Fruit fly (Drosophila melanogaster) whole organism, pupa: ENCODE results near the gene Nmdmc.

Experiments
- CG12605 ChIP-seq: fragments of 200-800 bp; sonication (Bioruptor generic); IDR thresholded peaks from 2 replicates; pipeline ENCODE4 v1.3.6; 2022; ENCODE audit warnings: missing biosample characterization, missing genetic modification characterization
- CG14655 ChIP-seq: fragments of 200-800 bp; sonication (Bioruptor generic); optimal IDR thresholded peaks from 3 replicates; lab custom pipeline; 2017; ENCODE audit warnings: mild to moderate bottlenecking, missing biosample characterization, missing genetic modification reagents, missing genetic modification characterization
- CG15710 ChIP-seq: fragments of 200-800 bp; sonication (Bioruptor generic); optimal IDR thresholded peaks from 2 replicates; lab custom pipeline; 2018; ENCODE audit warnings: missing biosample characterization, mild to moderate bottlenecking, missing genetic modification characterization, moderate library complexity
- CG17806 ChIP-seq: fragments of 200-800 bp; sonication (Bioruptor generic); optimal IDR thresholded peaks from 2 replicates; lab custom pipeline; 2018; ENCODE audit warnings: missing biosample characterization, mild to moderate bottlenecking, missing genetic modification characterization, moderate library complexity
- CG32121 ChIP-seq: fragments of 200-800 bp; sonication (Bioruptor generic); IDR thresholded peaks from 2 replicates; pipeline ENCODE4 v1.3.6; 2022; ENCODE audit warnings: missing biosample characterization, missing genetic modification characterization
- CG34367 ChIP-seq: fragments of 200-800 bp; sonication (Bioruptor generic); optimal IDR thresholded peaks from 2 replicates; lab custom pipeline; 2018; ENCODE audit warnings: missing biosample characterization, mild to moderate bottlenecking, missing genetic modification characterization
- CG4496 ChIP-seq: fragments of 200-800 bp; sonication (Bioruptor generic); IDR thresholded peaks from 3 replicates; pipeline ENCODE4 v1.3.6; 2022; ENCODE audit warnings: missing biosample characterization, missing genetic modification characterization
- CG8159 ChIP-seq: fragments of 200-800 bp; sonication (Bioruptor generic); optimal IDR thresholded peaks from 3 replicates; lab custom pipeline; 2018; ENCODE audit warnings: missing biosample characterization, mild to moderate bottlenecking, missing genetic modification characterization, moderate library complexity
- Ets98B ChIP-seq: fragments of 200-800 bp; sonication (Bioruptor generic); IDR thresholded peaks from 2 replicates; pipeline ENCODE4 v1.3.6; 2022; ENCODE audit warnings: missing biosample characterization, missing genetic modification characterization
- Pif1A ChIP-seq: fragments of 200-800 bp; sonication (Bioruptor generic); optimal IDR thresholded peaks from 3 replicates; lab custom pipeline; 2016; ENCODE audit warnings: missing biosample characterization, missing genetic modification characterization
- Pif1B ChIP-seq: fragments of 200-800 bp; sonication (Bioruptor generic); optimal IDR thresholded peaks from 3 replicates; lab custom pipeline; 2016; ENCODE audit warnings: missing biosample characterization, missing genetic modification characterization
- Snoo ChIP-seq: fragments of 200-800 bp; sonication (Bioruptor generic); optimal IDR thresholded peaks from 3 replicates; lab custom pipeline; 2017; ENCODE audit warnings: missing biosample characterization, mild to moderate bottlenecking, missing genetic modification characterization, inconsistent platforms
- fd96Ca ChIP-seq: fragments of 200-800 bp; sonication (Bioruptor generic); IDR thresholded peaks from 3 replicates; pipeline ENCODE4 v1.3.6; 2022; ENCODE audit warnings: missing biosample characterization, missing genetic modification characterization
- rn ChIP-seq: fragments of 200-800 bp; sonication (Bioruptor generic); IDR thresholded peaks from 2 replicates; pipeline ENCODE4 v1.3.6; 2022; ENCODE audit warnings: missing biosample characterization, missing genetic modification characterization

- no peak for TF ChIP-seq CG15710 (tag; lab: Kevin White, UChicago)
- TF ChIP-seq Pif1B, result no peak
- TF ChIP-seq Pif1A (GFP tag; lab: Kevin White, UChicago), result no peak
- no peak for TF ChIP-seq CG4496 (GFP tag; lab: Robert Waterston, UW)
- no peak for TF ChIP-seq CG14655 (GFP tag; lab: Kevin White, UChicago)
- TF ChIP-seq CG34367, result no peak
- TF ChIP-seq CG8159 (tag; lab: Kevin White, UChicago), result no peak
- TF ChIP-seq fd96Ca (GFP tag; lab: Robert Waterston, UW), result no peak
- no peak for TF ChIP-seq Snoo (tag; lab: Kevin White, UChicago)
- no peak for TF ChIP-seq CG12605 (GFP tag; lab: Robert Waterston, UW)
- TF ChIP-seq CG17806 (tag; lab: Kevin White, UChicago), result no peak
- TF ChIP-seq CG32121 (GFP tag; lab: Robert Waterston, UW), result no peak
- TF ChIP-seq rn, result no peak
- TF ChIP-seq Ets98B (GFP tag; lab: Robert Waterston, UW), result no peak
Measured at dm6 chr3R:9029411-9029810, 20.9 kb downstream of the Nmdmc start.
